Worm (Caenorhabditis elegans) whole organism, L4 larva: Measurements from ENCODE around the gene C10G8.8.

Experiments
- D1046.2 ChIP-seq: fragments of 200-800 bp; sonication (Bioruptor generic); IDR thresholded peaks from 2 replicates; pipeline ENCODE4 v1.3.6; 2022; ENCODE audit warnings: missing genetic modification characterization, missing compliant biosample characterization
- F26F4.8 ChIP-seq: fragments of 200-800 bp; sonication (Bioruptor generic); conservative IDR thresholded peaks from 2 replicates; pipeline ENCODE4 v1.3.6; 2022; ENCODE audit warnings: missing genetic modification characterization, missing compliant biosample characterization
- F49E8.2 ChIP-seq: sonication (generic microtip); optimal IDR thresholded peaks from 2 replicates; lab custom pipeline; 2016; ENCODE audit warnings: missing compliant biosample characterization, mild to moderate bottlenecking, missing genetic modification characterization, borderline replicate concordance
- T26A8.4 ChIP-seq: fragments of 200-800 bp; sonication (Bioruptor generic); IDR thresholded peaks from 2 replicates; pipeline ENCODE4 v1.3.6; 2022; ENCODE audit warnings: missing genetic modification characterization, missing compliant biosample characterization
- aly-2 ChIP-seq: sonication (generic microtip); optimal IDR thresholded peaks from 2 replicates; lab custom pipeline; 2018; ENCODE audit warnings: missing biosample characterization, missing genetic modification characterization
- attf-4 ChIP-seq: sonication (generic microtip); optimal IDR thresholded peaks from 3 replicates; lab custom pipeline; 2017; ENCODE audit warnings: missing biosample characterization, missing genetic modification characterization
- ceh-20 ChIP-seq: fragments of 200-800 bp; sonication (Bioruptor generic); IDR thresholded peaks from 2 replicates; pipeline ENCODE4 v1.3.6; 2022; ENCODE audit warnings: missing genetic modification reagents, missing genetic modification characterization, missing compliant biosample characterization
- ceh-32 ChIP-seq: sonication (generic microtip); optimal IDR thresholded peaks from 2 replicates; lab custom pipeline; 2016; ENCODE audit warnings: mild to moderate bottlenecking, missing genetic modification characterization, missing compliant biosample characterization; ENCODE audit not compliant: poor library complexity
- ces-1 ChIP-seq: fragments of 150-350 bp; sonication (generic microtip); optimal IDR thresholded peaks from 4 replicates; lab custom pipeline; 2014; ENCODE audit warnings: missing biosample characterization, missing genetic modification reagents, missing genetic modification characterization
- ctbp-1 ChIP-seq: fragments of 200-800 bp; sonication (Bioruptor generic); IDR thresholded peaks from 2 replicates; pipeline ENCODE4 v1.3.6; 2022; ENCODE audit warnings: missing genetic modification reagents, missing genetic modification characterization, missing compliant biosample characterization
- daf-12 ChIP-seq: fragments of 150-350 bp; optimal IDR thresholded peaks from 2 replicates; lab custom pipeline; 2014; ENCODE audit warnings: missing biosample characterization, missing genetic modification reagents, missing genetic modification characterization
- dmd-6 ChIP-seq: fragments of 200-800 bp; sonication (Bioruptor generic); IDR thresholded peaks from 2 replicates; pipeline ENCODE4 v1.3.6; 2022; ENCODE audit warnings: missing genetic modification reagents, missing genetic modification characterization, missing compliant biosample characterization
- dmd-9 ChIP-seq: fragments of 200-800 bp; sonication (Bioruptor generic); IDR thresholded peaks from 2 replicates; pipeline ENCODE4 v1.3.6; 2022; ENCODE audit warnings: missing genetic modification reagents, missing genetic modification characterization, missing compliant biosample characterization
- dpl-1 ChIP-seq: fragments of 150-350 bp; optimal IDR thresholded peaks from 2 replicates; lab custom pipeline; 2014; ENCODE audit warnings: missing biosample characterization, missing genetic modification reagents, missing genetic modification characterization
- fkh-10 ChIP-seq: fragments of 150-350 bp; optimal IDR thresholded peaks from 2 replicates; lab custom pipeline; 2014; ENCODE audit warnings: missing biosample characterization, missing genetic modification reagents, missing genetic modification characterization
- fos-1 ChIP-seq: fragments of 150-350 bp; optimal IDR thresholded peaks from 2 replicates; lab custom pipeline; 2014; ENCODE audit warnings: missing biosample characterization, missing genetic modification characterization
- gei-8 ChIP-seq: fragments of 200-800 bp; sonication (Bioruptor generic); optimal IDR thresholded peaks from 2 replicates; lab custom pipeline; 2018; ENCODE audit warnings: mild to moderate bottlenecking, missing genetic modification characterization, missing compliant biosample characterization
- hlh-11 ChIP-seq: fragments of 200-800 bp; sonication (Bioruptor generic); optimal IDR thresholded peaks from 2 replicates; lab custom pipeline; 2018; ENCODE audit warnings: mild to moderate bottlenecking, missing genetic modification characterization, missing compliant biosample characterization
- hlh-30 ChIP-seq: sonication (generic microtip); optimal IDR thresholded peaks from 2 replicates; lab custom pipeline; 2017; ENCODE audit warnings: antibody characterized with exemption, mild to moderate bottlenecking, missing genetic modification characterization, missing compliant biosample characterization; ENCODE audit not compliant: insufficient read depth
- lim-7 ChIP-seq: fragments of 200-800 bp; sonication (Bioruptor generic); IDR thresholded peaks from 2 replicates; pipeline ENCODE4 v1.3.6; 2022; ENCODE audit warnings: missing genetic modification characterization, missing compliant biosample characterization
- lin-29 ChIP-seq: fragments of 200-800 bp; sonication (Bioruptor generic); IDR thresholded peaks from 2 replicates; pipeline ENCODE4 v1.3.6; 2022; ENCODE audit warnings: missing genetic modification reagents, missing genetic modification characterization, missing compliant biosample characterization
- lir-3 ChIP-seq: sonication (generic microtip); optimal IDR thresholded peaks from 2 replicates; lab custom pipeline; 2016; ENCODE audit warnings: mild to moderate bottlenecking, missing genetic modification characterization, missing compliant biosample characterization
- madf-9 ChIP-seq: fragments of 200-800 bp; sonication (Bioruptor generic); conservative IDR thresholded peaks from 2 replicates; pipeline ENCODE4 v1.3.6; 2022; ENCODE audit warnings: missing genetic modification reagents, missing genetic modification characterization, missing compliant biosample characterization
- mdl-1 ChIP-seq, 2 experiments: fragments of 150-350 bp in 1 of 2; sonication (generic microtip) in 1 of 2; optimal IDR thresholded peaks; 2 replicates each; lab custom pipeline; 2014 to 2017; ENCODE audit warnings: missing biosample characterization in 2 of 2, missing genetic modification characterization in 2 of 2
- mep-1 ChIP-seq: fragments of 150-350 bp; sonication (generic microtip); optimal IDR thresholded peaks from 3 replicates; lab custom pipeline; 2014; ENCODE audit warnings: missing biosample characterization, missing genetic modification characterization
- mxl-3 ChIP-seq: fragments of 200-800 bp; sonication (Bioruptor generic); optimal IDR thresholded peaks from 2 replicates; lab custom pipeline; 2018; ENCODE audit warnings: mild to moderate bottlenecking, missing genetic modification characterization, missing compliant biosample characterization
- nhr-102 ChIP-seq: sonication (generic microtip); optimal IDR thresholded peaks from 2 replicates; lab custom pipeline; 2016; ENCODE audit warnings: mild to moderate bottlenecking, missing genetic modification characterization, moderate library complexity, missing compliant biosample characterization
- nhr-11 ChIP-seq: fragments of 150-350 bp; optimal IDR thresholded peaks from 2 replicates; lab custom pipeline; 2014; ENCODE audit warnings: missing biosample characterization, missing genetic modification characterization
- nhr-28 ChIP-seq: fragments of 150-350 bp; optimal IDR thresholded peaks from 2 replicates; lab custom pipeline; 2014; ENCODE audit warnings: missing biosample characterization, missing genetic modification characterization
- nhr-41 ChIP-seq: fragments of 200-800 bp; sonication (Bioruptor generic); IDR thresholded peaks from 2 replicates; pipeline ENCODE4 v1.3.6; 2022; ENCODE audit warnings: missing genetic modification reagents, missing genetic modification characterization, missing compliant biosample characterization
- nhr-42 ChIP-seq: fragments of 200-800 bp; sonication (Bioruptor generic); IDR thresholded peaks from 2 replicates; pipeline ENCODE4 v1.3.6; 2022; ENCODE audit warnings: missing genetic modification characterization, missing compliant biosample characterization
- nhr-76 ChIP-seq: fragments of 150-350 bp; optimal IDR thresholded peaks from 2 replicates; lab custom pipeline; 2014; ENCODE audit warnings: missing biosample characterization, missing genetic modification characterization
- pha-4 ChIP-seq, 2 experiments: fragments of 150-350 bp in 1 of 2; fragments of 200-800 bp in 1 of 2; sonication (Bioruptor generic) in 1 of 2; IDR thresholded peaks in 1 of 2; optimal IDR thresholded peaks in 1 of 2; 2 replicates each; pipeline versions ENCODE4 v1.3.6 to Lab custom; 2014 to 2022; ENCODE audit warnings: missing genetic modification characterization in 2 of 2, missing genetic modification reagents in 2 of 2, missing biosample characterization in 1 of 2, missing compliant biosample characterization in 1 of 2
- saeg-2 ChIP-seq: fragments of 200-800 bp; sonication (Bioruptor generic); IDR thresholded peaks from 2 replicates; pipeline ENCODE4 v1.3.6; 2022; ENCODE audit warnings: missing genetic modification reagents, missing genetic modification characterization, missing compliant biosample characterization
- sdz-12 ChIP-seq: fragments of 200-800 bp; sonication (Bioruptor generic); optimal IDR thresholded peaks from 2 replicates; lab custom pipeline; 2018; ENCODE audit warnings: mild to moderate bottlenecking, missing genetic modification characterization, missing compliant biosample characterization
- skn-1 ChIP-seq: fragments of 150-350 bp; optimal IDR thresholded peaks from 2 replicates; lab custom pipeline; 2014; ENCODE audit warnings: missing biosample characterization, missing genetic modification characterization
- snpc-4 ChIP-seq: fragments of 150-350 bp; optimal IDR thresholded peaks from 2 replicates; lab custom pipeline; 2014; ENCODE audit warnings: missing biosample characterization, missing genetic modification characterization
- spr-3 ChIP-seq: fragments of 200-800 bp; sonication (Bioruptor generic); optimal IDR thresholded peaks from 2 replicates; lab custom pipeline; 2018; ENCODE audit warnings: mild to moderate bottlenecking, missing genetic modification characterization, missing compliant biosample characterization
- tra-1 ChIP-seq: fragments of 200-800 bp; sonication (Bioruptor generic); IDR thresholded peaks from 2 replicates; pipeline ENCODE4 v1.3.6; 2022; ENCODE audit warnings: missing genetic modification reagents, missing genetic modification characterization, missing compliant biosample characterization
- unc-39 ChIP-seq: sonication (generic microtip); optimal IDR thresholded peaks from 2 replicates; lab custom pipeline; 2017; ENCODE audit warnings: missing biosample characterization, missing genetic modification characterization
- vab-7 ChIP-seq: fragments of 200-800 bp; sonication (Bioruptor generic); IDR thresholded peaks from 2 replicates; pipeline ENCODE4 v1.3.6; 2022; ENCODE audit warnings: missing genetic modification reagents, missing genetic modification characterization, missing compliant biosample characterization
- zag-1 ChIP-seq: fragments of 150-350 bp; optimal IDR thresholded peaks from 2 replicates; lab custom pipeline; 2014; ENCODE audit warnings: missing biosample characterization, missing genetic modification characterization
- zfp-2 ChIP-seq: sonication (generic microtip); optimal IDR thresholded peaks from 2 replicates; lab custom pipeline; 2016; ENCODE audit warnings: mild to moderate bottlenecking, missing genetic modification characterization, missing compliant biosample characterization
- zfp-3 ChIP-seq: fragments of 200-800 bp; sonication (Bioruptor generic); conservative IDR thresholded peaks from 2 replicates; pipeline ENCODE4 v1.3.6; 2022; ENCODE audit warnings: missing genetic modification reagents, missing genetic modification characterization, missing compliant biosample characterization

C10G8.8 gene

DNA sequence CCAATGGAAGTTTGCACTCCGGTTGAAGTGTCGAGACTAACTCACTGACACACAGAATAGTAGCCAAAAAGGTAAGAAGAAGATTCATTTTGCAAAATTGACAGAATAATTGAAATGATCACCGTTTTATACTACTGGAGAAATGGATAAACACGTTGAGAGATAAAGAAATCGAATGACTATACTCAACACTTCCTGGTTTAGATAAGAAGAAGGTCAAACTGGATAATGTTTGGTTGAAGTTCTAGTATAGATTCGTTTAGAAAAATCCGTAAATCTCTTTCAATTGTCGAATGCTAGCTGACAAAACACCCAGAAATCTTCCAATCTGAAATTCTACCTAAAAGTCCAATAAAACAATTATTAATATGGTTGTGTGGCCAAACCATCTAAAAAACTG, 40.9 kb downstream of the C10G8.8 start, which contains the start of gene Y49G5A.1 (continued):
- no peak for TF ChIP-seq zfp-3

DNA sequence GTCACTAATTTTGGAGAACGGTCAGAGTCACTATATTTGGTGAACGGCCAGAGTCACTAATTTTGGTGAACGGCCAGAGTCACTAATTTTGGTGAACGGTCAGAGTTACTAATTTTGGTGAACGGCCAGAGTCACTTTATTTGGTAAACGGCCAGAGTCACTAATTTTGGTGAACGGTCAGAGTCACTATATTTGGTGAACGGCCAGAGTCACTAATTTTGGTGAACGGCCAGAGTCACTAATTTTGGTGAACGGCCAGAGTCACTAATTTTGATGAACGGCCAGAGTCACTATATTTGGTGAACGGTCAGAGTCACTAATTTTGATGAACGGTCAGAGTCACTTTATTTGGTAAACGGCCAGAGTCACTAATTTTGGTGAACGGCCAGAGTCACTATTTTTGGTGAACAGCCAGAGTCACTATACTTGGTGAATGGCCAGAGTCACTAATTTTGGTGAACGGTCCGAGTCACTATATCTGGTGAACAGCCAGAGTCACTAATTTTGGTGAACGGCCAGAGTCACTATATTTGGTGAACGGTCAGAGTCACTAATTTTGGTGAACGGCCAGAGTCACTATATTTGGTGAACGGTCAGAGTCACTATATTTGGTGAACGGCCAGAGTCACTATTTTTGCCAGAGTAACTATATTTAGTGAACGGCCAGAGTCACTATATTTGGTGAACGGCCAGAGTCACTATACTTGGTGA, 43.8 kb downstream of the C10G8.8 start:
- TF ChIP-seq mxl-3 (GFP tag; lab: Kevin White, UChicago) (peak; percentile 17), hlh-11 (tag; lab: Kevin White, UChicago) (peak; percentile 10), gei-8 (GFP tag; lab: Kevin White, UChicago) (peak; percentile 13), lir-3 (tag; lab: Kevin White, UChicago) (peak; percentile 4)

DNA sequence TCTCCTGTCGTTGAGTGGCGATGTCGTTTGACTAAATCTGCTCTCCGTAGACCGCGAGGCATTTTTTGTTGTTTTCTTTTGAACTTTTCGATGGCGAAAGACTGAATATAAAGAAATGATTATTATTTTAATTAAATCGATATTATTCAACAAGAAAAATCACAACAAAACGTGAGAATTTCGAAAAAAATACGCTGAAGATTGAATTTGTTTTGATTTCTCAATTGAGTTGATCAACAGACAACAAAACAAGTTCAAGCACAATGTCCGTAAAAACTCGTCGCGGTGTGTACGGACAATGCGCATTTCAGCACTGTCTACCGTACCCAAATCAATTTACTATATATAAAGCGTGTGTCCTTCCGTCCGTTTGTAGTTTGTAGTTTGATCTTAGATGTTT, 50.2 kb downstream of the C10G8.8 start, which contains the start of gene B0238.9:
Gene B0238.9 (minus strand): TSS at position 101 of the 400 bp plus-strand sequence.
- TF ChIP-seq spr-3 (GFP tag; lab: Kevin White, UChicago) (no peak), pha-4 (GFP tag; IDR thresholded peaks at IDR 0.05; lab: Robert Waterston, UW) (no peak), pha-4 (tag; optimal IDR thresholded peaks at IDR 0.05; lab: Kevin White, UChicago) (no peak), D1046.2 (GFP tag; lab: Robert Waterston, UW) (no peak), madf-9 (GFP tag; lab: Robert Waterston, UW) (no peak), F26F4.8 (GFP tag; lab: Robert Waterston, UW) (no peak), mep-1 (tag; lab: Kevin White, UChicago) (no peak), ctbp-1 (GFP tag; lab: Robert Waterston, UW) (no peak), sdz-12 (no peak), zfp-2 (no peak), zfp-3 (no peak), zag-1 (tag; lab: Kevin White, UChicago) (no peak), lim-7 (no peak)

DNA sequence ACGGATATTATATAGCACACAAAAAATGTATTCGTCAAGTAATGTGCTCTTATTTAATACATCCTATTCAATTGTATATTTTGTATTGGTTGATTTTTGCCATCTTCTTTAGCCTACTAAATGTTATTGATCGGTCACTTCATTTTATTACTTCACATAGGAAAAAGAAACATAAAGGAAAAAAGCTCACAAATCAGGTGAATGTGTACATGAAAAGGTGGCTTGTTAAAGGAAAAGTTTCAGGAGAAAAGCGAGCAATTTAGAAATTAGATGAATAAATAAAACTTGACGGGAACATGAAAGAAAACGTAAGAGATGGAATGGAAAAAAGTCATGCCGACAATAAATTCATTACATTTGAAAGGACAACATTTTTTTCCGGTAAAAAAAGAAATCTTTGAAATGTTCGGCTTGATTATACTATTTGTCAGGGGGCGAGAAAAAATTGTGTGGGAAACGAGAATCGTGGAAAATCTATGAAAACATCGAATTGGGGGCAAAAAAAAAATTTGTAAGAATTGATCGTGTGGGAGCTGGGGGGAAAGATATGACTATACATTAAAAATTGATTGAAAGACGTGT, 52.7 kb downstream of the C10G8.8 start:
- TF ChIP-seq nhr-28 (tag; lab: Kevin White, UChicago) (no peak), fos-1 (tag; lab: Kevin White, UChicago) (no peak), mep-1 (tag; lab: Kevin White, UChicago) (no peak), ctbp-1 (GFP tag; lab: Robert Waterston, UW) (no peak), mdl-1 (tag; optimal IDR thresholded peaks at IDR 0.05; lab: Kevin White, UChicago) (no peak), pha-4 (GFP tag; IDR thresholded peaks at IDR 0.05; lab: Robert Waterston, UW) (no peak; the same call in 1 of the 2 replicates), pha-4 (tag; optimal IDR thresholded peaks at IDR 0.05; lab: Kevin White, UChicago) (no peak), attf-4 (tag; lab: Kevin White, UChicago) (no peak), T26A8.4 (GFP tag; lab: Robert Waterston, UW) (peak; percentile 66), nhr-11 (no peak), nhr-76 (tag; lab: Kevin White, UChicago) (no peak), unc-39 (tag; lab: Kevin White, UChicago) (no peak), ceh-32 (tag; lab: Kevin White, UChicago) (no peak), F49E8.2 (peak; percentile 6), fkh-10 (GFP tag; lab: Kevin White, UChicago) (no peak), tra-1 (GFP tag; lab: Robert Waterston, UW) (no peak), nhr-102 (peak; percentile 53), nhr-41 (GFP tag; lab: Robert Waterston, UW) (no peak), nhr-42 (no peak), daf-12 (tag; lab: Kevin White, UChicago) (no peak), dpl-1 (peak; percentile 0), snpc-4 (no peak), ceh-20 (GFP tag; lab: Robert Waterston, UW) (no peak), lin-29 (GFP tag; lab: Robert Waterston, UW) (no peak), hlh-30 (tag; lab: Kevin White, UChicago) (no peak), saeg-2 (GFP tag; lab: Robert Waterston, UW) (no peak), F26F4.8 (GFP tag; lab: Robert Waterston, UW) (no peak), ces-1 (GFP tag; lab: Kevin White, UChicago) (no peak), aly-2 (tag; lab: Kevin White, UChicago) (no peak), vab-7 (GFP tag; lab: Robert Waterston, UW) (no peak), skn-1 (tag; lab: Kevin White, UChicago) (no peak), dmd-6 (GFP tag; lab: Robert Waterston, UW) (no peak), dmd-9 (no peak)
